Fruit fly (Drosophila melanogaster) whole organism, embryonic: Measurements from ENCODE around the gene sv.

Source experiments
- CG17912 ChIP-seq: fragments of 200-800 bp; sonication (Bioruptor generic); optimal IDR thresholded peaks from 2 replicates; lab custom pipeline; 2018; ENCODE audit warnings: missing biosample characterization, mild to moderate bottlenecking, missing genetic modification characterization
- CG30403 ChIP-seq: fragments of 200-800 bp; sonication (Bioruptor generic); optimal IDR thresholded peaks from 3 replicates; lab custom pipeline; 2016; ENCODE audit warnings: missing biosample characterization, missing genetic modification characterization
- Doc3 ChIP-seq: fragments of 200-800 bp; sonication (Bioruptor generic); IDR thresholded peaks from 3 replicates; pipeline ENCODE4 v1.3.6; 2022; ENCODE audit warnings: missing biosample characterization, missing genetic modification characterization; ENCODE audit not compliant: partially characterized antibody
- Ets65A ChIP-seq: fragments of 200-800 bp; sonication (Bioruptor generic); peaks from one replicate; lab custom pipeline; 2016; ENCODE audit warnings: missing biosample characterization, missing genetic modification characterization
- Hr78 ChIP-seq, 2 experiments: fragments of 200-800 bp in 1 of 2; fragments of >200 bp in 1 of 2; sonication (Bioruptor generic) in 1 of 2; optimal IDR thresholded peaks; 2 replicates each; lab custom pipeline; 2017 to 2019; ENCODE audit warnings: missing biosample characterization in 2 of 2, missing genetic modification characterization in 2 of 2, mild to moderate bottlenecking in 1 of 2, moderate library complexity in 1 of 2
- Hsf ChIP-seq: fragments of 200-800 bp; sonication (Bioruptor generic); optimal IDR thresholded peaks from 3 replicates; lab custom pipeline; 2016; ENCODE audit warnings: missing biosample characterization, missing genetic modification characterization
- ftz-f1 ChIP-seq: fragments of 200-800 bp; sonication (Bioruptor generic); optimal IDR thresholded peaks from 2 replicates; lab custom pipeline; 2016; ENCODE audit warnings: missing biosample characterization, missing genetic modification characterization
- psq ChIP-seq: fragments of 200-800 bp; sonication (Bioruptor generic); optimal IDR thresholded peaks from 2 replicates; lab custom pipeline; 2017; ENCODE audit warnings: missing biosample characterization, missing genetic modification characterization
- rib ChIP-seq: fragments of 200-800 bp; sonication (Bioruptor generic); IDR thresholded peaks from 2 replicates; pipeline ENCODE4 v1.3.6; 2022; ENCODE audit warnings: missing biosample characterization, missing genetic modification characterization
- slp2 ChIP-seq: fragments of 200-800 bp; sonication (Bioruptor generic); optimal IDR thresholded peaks from 2 replicates; lab custom pipeline; 2016; ENCODE audit warnings: missing biosample characterization, missing genetic modification characterization
- stwl ChIP-seq: fragments of 200-800 bp; sonication (Bioruptor generic); optimal IDR thresholded peaks from 3 replicates; lab custom pipeline; 2018; ENCODE audit warnings: missing biosample characterization, mild to moderate bottlenecking, missing genetic modification characterization, moderate library complexity
- ttk ChIP-seq: fragments of 200-800 bp; sonication (Bioruptor generic); IDR thresholded peaks from 2 replicates; pipeline ENCODE4 v2.1.2; 2022; ENCODE audit warnings: missing biosample characterization, missing genetic modification characterization

DNA sequence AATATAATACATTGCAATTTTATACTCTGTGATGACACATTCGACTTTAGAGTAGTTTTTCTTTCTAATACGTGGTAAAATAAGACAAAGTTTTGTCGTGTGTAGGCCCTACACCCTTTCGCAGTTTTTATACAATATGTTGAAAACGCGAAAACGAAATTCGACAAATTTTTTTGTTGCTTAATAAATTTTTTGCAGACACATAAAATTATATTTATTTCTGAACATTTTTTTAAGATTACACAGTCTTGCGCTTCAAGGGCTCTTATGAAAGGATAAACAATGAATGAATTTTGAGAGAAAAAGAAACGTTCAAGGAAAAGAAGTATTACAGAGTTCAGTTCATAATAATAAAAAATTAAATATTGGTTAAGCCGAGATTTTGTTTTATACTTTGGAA is 33.3 kb downstream of the sv start:
- TF ChIP-seq psq (GFP tag; lab: Kevin White, UChicago) (no peak), Hsf (GFP tag; lab: Kevin White, UChicago) (no peak), CG17912 (GFP tag; lab: Kevin White, UChicago) (no peak), Hr78 (GFP tag; optimal IDR thresholded peaks at IDR 0.05; lab: Kevin White, UChicago) (no peak), rib (no peak), ttk (GFP tag; lab: Robert Waterston, UW) (no peak), Doc3 (GFP tag; lab: Robert Waterston, UW) (no peak), Ets65A (no peak), stwl (tag; lab: Kevin White, UChicago) (no peak), ftz-f1 (GFP tag; lab: Kevin White, UChicago) (no peak), CG30403 (GFP tag; lab: Kevin White, UChicago) (no peak), slp2 (GFP tag; lab: Kevin White, UChicago) (no peak)
